Worm (Caenorhabditis elegans) whole organism, L2 larva: ENCODE measurements around the gene F25E5.8.

Experiments
- ZK546.5 ChIP-seq: sonication (generic microtip); optimal IDR thresholded peaks from 2 replicates; lab custom pipeline; 2017; ENCODE audit warnings: missing biosample characterization, missing genetic modification characterization
- elt-1 ChIP-seq: fragments of 150-350 bp; optimal IDR thresholded peaks from 2 replicates; lab custom pipeline; 2014; ENCODE audit warnings: missing biosample characterization, missing genetic modification characterization
- lin-13 ChIP-seq: fragments of 150-350 bp; optimal IDR thresholded peaks from 2 replicates; lab custom pipeline; 2014; ENCODE audit warnings: missing biosample characterization, missing genetic modification reagents, missing genetic modification characterization

ce11 chrV:7395359-7395758 lies 40.4 kb upstream of the F25E5.8 start, which contains the start of gene srx-9:
- TF ChIP-seq ZK546.5 (tag; lab: Kevin White, UChicago) (no peak), lin-13 (no peak), elt-1 (no peak)
